Worm (Caenorhabditis elegans) whole organism, mixed stage, embryonic: Measurements from ENCODE around the gene Y38H8A.7.

ENCODE experiments used
- M03D4.4 ChIP-seq: sonication (generic microtip); optimal IDR thresholded peaks from 2 replicates; lab custom pipeline; 2017; ENCODE audit warnings: mild to moderate bottlenecking, missing genetic modification characterization, missing compliant biosample characterization
- bed-3 ChIP-seq: fragments of 200-800 bp; sonication (Bioruptor generic); optimal IDR thresholded peaks from 3 replicates; lab custom pipeline; 2018; ENCODE audit warnings: mild to moderate bottlenecking, missing genetic modification characterization, moderate library complexity, missing compliant biosample characterization
- blmp-1 ChIP-seq: fragments of 150-350 bp; optimal IDR thresholded peaks from 2 replicates; lab custom pipeline; 2014; ENCODE audit warnings: missing biosample characterization, missing genetic modification characterization
- ceh-39 ChIP-seq: fragments of 150-350 bp; optimal IDR thresholded peaks from 2 replicates; lab custom pipeline; 2014; ENCODE audit warnings: missing biosample characterization, missing genetic modification characterization
- ceh-43 ChIP-seq: fragments of 200-800 bp; sonication (Bioruptor generic); optimal IDR thresholded peaks from 2 replicates; lab custom pipeline; 2018; ENCODE audit warnings: mild to moderate bottlenecking, missing genetic modification characterization, moderate library complexity, missing compliant biosample characterization
- ceh-83 ChIP-seq: fragments of 200-800 bp; sonication (Bioruptor generic); optimal IDR thresholded peaks from 2 replicates; lab custom pipeline; 2018; ENCODE audit warnings: mild to moderate bottlenecking, missing genetic modification characterization, missing compliant biosample characterization
- ces-1 ChIP-seq: fragments of 150-350 bp; optimal IDR thresholded peaks from 2 replicates; lab custom pipeline; 2014; ENCODE audit warnings: missing biosample characterization, missing genetic modification reagents, missing genetic modification characterization
- cnd-1 ChIP-seq: fragments of 200-800 bp; sonication (Bioruptor generic); optimal IDR thresholded peaks from 2 replicates; lab custom pipeline; 2018; ENCODE audit warnings: mild to moderate bottlenecking, missing genetic modification characterization, missing compliant biosample characterization
- drap-1 ChIP-seq: fragments of 200-800 bp; sonication (Bioruptor generic); optimal IDR thresholded peaks from 3 replicates; lab custom pipeline; 2018; ENCODE audit warnings: mild to moderate bottlenecking, missing genetic modification characterization, missing compliant biosample characterization
- elt-1 ChIP-seq: sonication (generic microtip); optimal IDR thresholded peaks from 2 replicates; lab custom pipeline; 2017; ENCODE audit warnings: missing genetic modification characterization, mild to moderate bottlenecking, missing compliant biosample characterization, antibody characterized with exemption, moderate library complexity, borderline replicate concordance; ENCODE audit not compliant: insufficient read depth
- elt-3 ChIP-seq: fragments of 150-350 bp; optimal IDR thresholded peaks from 2 replicates; lab custom pipeline; 2014; ENCODE audit warnings: missing biosample characterization, missing genetic modification characterization
- flh-1 ChIP-seq: fragments of 200-800 bp; sonication (Bioruptor generic); optimal IDR thresholded peaks from 2 replicates; lab custom pipeline; 2018; ENCODE audit warnings: mild to moderate bottlenecking, missing genetic modification characterization, moderate library complexity, missing compliant biosample characterization
- ham-2 ChIP-seq: fragments of 200-800 bp; sonication (Bioruptor generic); optimal IDR thresholded peaks from 2 replicates; lab custom pipeline; 2018; ENCODE audit warnings: mild to moderate bottlenecking, missing genetic modification characterization, missing compliant biosample characterization
- hlh-1 ChIP-seq: fragments of 150-350 bp; optimal IDR thresholded peaks from 2 replicates; lab custom pipeline; 2014; ENCODE audit warnings: missing biosample characterization, missing genetic modification reagents, missing genetic modification characterization
- lin-13 ChIP-seq: fragments of 150-350 bp; optimal IDR thresholded peaks from 2 replicates; lab custom pipeline; 2014; ENCODE audit warnings: missing biosample characterization, missing genetic modification characterization
- lin-32 ChIP-seq: fragments of 200-800 bp; sonication (Bioruptor generic); optimal IDR thresholded peaks from 2 replicates; lab custom pipeline; 2018; ENCODE audit warnings: mild to moderate bottlenecking, missing genetic modification characterization, missing compliant biosample characterization
- lsy-2 ChIP-seq: fragments of 150-350 bp; optimal IDR thresholded peaks from 2 replicates; lab custom pipeline; 2014; ENCODE audit warnings: missing biosample characterization, missing genetic modification characterization
- mab-5 ChIP-seq: fragments of 150-350 bp; optimal IDR thresholded peaks from 2 replicates; lab custom pipeline; 2014; ENCODE audit warnings: missing biosample characterization, missing genetic modification characterization
- mep-1 ChIP-seq: fragments of 150-350 bp; optimal IDR thresholded peaks from 2 replicates; lab custom pipeline; 2017; ENCODE audit warnings: missing biosample characterization, missing genetic modification reagents, missing genetic modification characterization, inconsistent platforms
- mls-2 ChIP-seq: sonication (generic microtip); optimal IDR thresholded peaks from 2 replicates; lab custom pipeline; 2016; ENCODE audit warnings: mild to moderate bottlenecking, missing genetic modification characterization, moderate library complexity, missing compliant biosample characterization
- nhr-12 ChIP-seq: fragments of 150-350 bp; optimal IDR thresholded peaks from 2 replicates; lab custom pipeline; 2014; ENCODE audit warnings: missing biosample characterization, missing genetic modification characterization
- nhr-2 ChIP-seq: fragments of 150-350 bp; optimal IDR thresholded peaks from 2 replicates; lab custom pipeline; 2014; ENCODE audit warnings: missing biosample characterization, missing genetic modification characterization
- nhr-237 ChIP-seq: fragments of 150-350 bp; optimal IDR thresholded peaks from 2 replicates; lab custom pipeline; 2014; ENCODE audit warnings: missing biosample characterization, missing genetic modification characterization
- nhr-76 ChIP-seq: sonication (generic microtip); optimal IDR thresholded peaks from 2 replicates; lab custom pipeline; 2017; ENCODE audit warnings: missing biosample characterization, missing genetic modification characterization
- sem-2 ChIP-seq: fragments of 200-800 bp; sonication (Bioruptor generic); optimal IDR thresholded peaks from 2 replicates; lab custom pipeline; 2018; ENCODE audit warnings: mild to moderate bottlenecking, missing genetic modification characterization, missing compliant biosample characterization
- snpc-4 ChIP-seq: fragments of 150-350 bp; optimal IDR thresholded peaks from 2 replicates; lab custom pipeline; 2014; ENCODE audit warnings: missing biosample characterization, missing genetic modification characterization
- sptf-1 ChIP-seq: sonication (generic microtip); optimal IDR thresholded peaks from 2 replicates; lab custom pipeline; 2017; ENCODE audit warnings: mild to moderate bottlenecking, missing genetic modification characterization, moderate library complexity, missing compliant biosample characterization
- unc-120 ChIP-seq: sonication (generic microtip); optimal IDR thresholded peaks from 2 replicates; lab custom pipeline; 2017; ENCODE audit warnings: missing genetic modification characterization, missing compliant biosample characterization; ENCODE audit not compliant: poor library complexity, severe bottlenecking
- unc-39 ChIP-seq: fragments of 150-350 bp; optimal IDR thresholded peaks from 2 replicates; lab custom pipeline; 2014; ENCODE audit warnings: missing biosample characterization, missing genetic modification characterization
- unc-62 ChIP-seq: fragments of 150-350 bp; optimal IDR thresholded peaks from 2 replicates; lab custom pipeline; 2014; ENCODE audit warnings: missing biosample characterization, missing genetic modification reagents, missing genetic modification characterization
- zip-8 ChIP-seq: fragments of 150-350 bp; optimal IDR thresholded peaks from 2 replicates; lab custom pipeline; 2014; ENCODE audit warnings: missing biosample characterization, missing genetic modification characterization
- ztf-11 ChIP-seq: fragments of 150-350 bp; optimal IDR thresholded peaks from 2 replicates; lab custom pipeline; 2014; ENCODE audit warnings: missing biosample characterization, missing genetic modification characterization

Y38H8A.7 gene

DNA sequence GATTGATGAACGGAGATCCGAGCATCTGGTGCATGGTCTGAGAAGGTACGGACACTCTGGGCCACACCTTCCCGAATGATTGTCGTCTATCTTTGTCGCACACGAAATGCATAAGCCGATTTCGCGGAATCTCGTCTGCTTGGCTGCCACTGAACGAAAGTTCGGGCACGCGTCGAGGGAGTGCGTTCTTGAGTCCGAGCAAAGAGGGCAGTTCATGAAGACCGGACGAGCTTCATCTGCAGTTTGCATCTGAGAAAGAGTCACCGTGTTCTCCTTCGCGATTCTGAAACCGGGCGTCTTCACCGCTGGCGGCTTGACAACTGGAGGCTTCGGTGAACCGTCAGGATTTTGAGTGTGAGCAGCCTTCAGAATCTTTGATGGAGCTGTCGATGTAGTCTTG is 2.9 kb downstream of the Y38H8A.7 start:
- no peak for TF ChIP-seq ztf-11
- no peak for TF ChIP-seq bed-3 (GFP tag; lab: Kevin White, UChicago)
- no peak for TF ChIP-seq unc-39 (tag; lab: Kevin White, UChicago)
- no peak for TF ChIP-seq elt-3 (tag; lab: Kevin White, UChicago)
- TF ChIP-seq sptf-1 (tag; lab: Kevin White, UChicago): no peak
- TF ChIP-seq ceh-39: no peak
- TF ChIP-seq snpc-4 (tag; lab: Kevin White, UChicago): no peak
- no peak for TF ChIP-seq zip-8
- TF ChIP-seq, all 35 proteins: peak for 0

DNA sequence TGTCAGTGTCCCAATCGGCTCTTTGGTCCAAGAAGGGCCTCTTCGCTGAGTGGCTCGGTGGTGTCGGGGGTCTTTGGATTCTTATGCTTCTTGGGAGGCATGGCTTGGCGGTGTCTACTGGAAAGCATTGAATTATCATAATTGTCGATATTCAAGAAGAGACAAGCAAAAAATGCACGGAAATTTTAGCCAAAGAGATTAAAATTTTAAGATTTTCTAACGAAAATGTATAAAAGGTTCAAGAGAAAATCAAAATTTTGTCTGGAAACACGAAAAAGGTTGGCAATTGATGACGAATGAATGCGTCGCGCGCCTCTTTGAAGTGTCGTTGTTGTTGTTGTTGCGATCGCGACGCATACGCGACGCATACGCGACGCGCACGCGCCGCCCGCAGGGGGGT is 5.6 kb downstream of the Y38H8A.7 start, which contains the start of gene Y38H8A.12:
Y38H8A.12 (minus strand) TSS at position 101 of the 400 bp plus-strand sequence.
- TF ChIP-seq ztf-11: no peak
- TF ChIP-seq hlh-1 (tag; lab: Kevin White, UChicago): no peak
- TF ChIP-seq sem-2 (GFP tag; lab: Kevin White, UChicago): no peak
- no peak for TF ChIP-seq lsy-2 (tag; lab: Kevin White, UChicago)
- TF ChIP-seq snpc-4 (tag; lab: Kevin White, UChicago): no peak
- TF ChIP-seq elt-1: no peak
- no peak for TF ChIP-seq mab-5 (tag; lab: Kevin White, UChicago)
- TF ChIP-seq ces-1 (GFP tag; lab: Kevin White, UChicago): no peak
- TF ChIP-seq nhr-2 (tag; lab: Kevin White, UChicago): no peak
- TF ChIP-seq mep-1 (tag; lab: Kevin White, UChicago): no peak

DNA sequence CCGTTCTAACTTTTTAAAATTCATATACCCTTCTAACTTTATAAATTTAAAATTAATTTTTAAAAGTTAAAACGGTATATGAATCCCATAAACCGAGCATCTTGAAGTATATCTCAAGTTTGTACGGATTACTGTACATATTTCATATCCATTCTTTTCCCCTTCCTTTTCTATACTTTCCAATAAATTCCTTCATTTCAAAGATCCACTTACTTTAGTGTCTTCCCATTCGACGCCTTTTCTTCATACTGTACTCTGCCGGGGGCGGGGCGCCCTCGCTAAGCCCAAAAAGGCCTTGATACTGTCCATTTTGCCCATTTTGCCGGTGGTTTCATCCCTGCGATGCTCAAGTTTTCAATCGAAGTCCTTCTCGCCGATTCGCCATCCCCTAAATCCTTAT is 10.5 kb downstream of the Y38H8A.7 start, which contains the start of gene fezf-1:
fezf-1 (plus strand) TSS at position 301 of the 400 bp plus-strand sequence.
- TF ChIP-seq ham-2 (GFP tag; lab: Kevin White, UChicago): no peak
- TF ChIP-seq, all 35 proteins: peak for 0

DNA sequence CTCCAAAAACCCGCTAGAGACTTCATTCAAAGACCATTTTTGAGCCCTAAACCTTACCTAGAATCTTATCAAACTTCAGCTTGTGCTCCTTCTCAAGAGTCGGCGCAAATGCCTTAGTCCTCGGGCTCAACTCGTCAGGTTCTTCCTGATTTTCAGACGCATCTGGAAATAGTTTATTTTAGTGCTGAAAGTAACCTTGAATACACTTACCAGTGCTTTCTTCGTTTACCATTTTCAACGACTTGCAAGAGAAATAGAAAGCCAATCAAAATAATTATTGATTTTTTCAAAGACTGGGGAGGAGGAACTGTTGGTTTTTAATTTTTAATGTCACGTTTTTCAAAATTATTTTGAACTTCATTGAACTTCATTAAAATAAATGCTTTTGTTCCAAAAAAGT is 16.7 kb downstream of the Y38H8A.7 start, which contains the start of the genes ttbk-8.1 and Y38H8A.4:
ttbk-8.1 (plus strand) TSS at position 301 of the 400 bp plus-strand sequence.
Y38H8A.4 (minus strand) TSS at position 366 of the 400 bp plus-strand sequence.
- TF ChIP-seq bed-3 (GFP tag; lab: Kevin White, UChicago): no peak
- TF ChIP-seq unc-62 (GFP tag; lab: Kevin White, UChicago): no peak
- TF ChIP-seq nhr-2 (tag; lab: Kevin White, UChicago): no peak
- TF ChIP-seq elt-3 (tag; lab: Kevin White, UChicago): no peak
- no peak for TF ChIP-seq ceh-39
- TF ChIP-seq unc-120 (tag; lab: Kevin White, UChicago): no peak
- TF ChIP-seq ztf-11: no peak
- no peak for TF ChIP-seq ham-2 (GFP tag; lab: Kevin White, UChicago)
- no peak for TF ChIP-seq unc-39 (tag; lab: Kevin White, UChicago)
- no peak for TF ChIP-seq flh-1
- TF ChIP-seq drap-1: no peak
- no peak for TF ChIP-seq ces-1 (GFP tag; lab: Kevin White, UChicago)
- no peak for TF ChIP-seq mab-5 (tag; lab: Kevin White, UChicago)
- TF ChIP-seq mep-1 (tag; lab: Kevin White, UChicago): no peak
- no peak for TF ChIP-seq lin-32 (GFP tag; lab: Kevin White, UChicago)
- TF ChIP-seq, all 35 proteins: peak for 0

DNA sequence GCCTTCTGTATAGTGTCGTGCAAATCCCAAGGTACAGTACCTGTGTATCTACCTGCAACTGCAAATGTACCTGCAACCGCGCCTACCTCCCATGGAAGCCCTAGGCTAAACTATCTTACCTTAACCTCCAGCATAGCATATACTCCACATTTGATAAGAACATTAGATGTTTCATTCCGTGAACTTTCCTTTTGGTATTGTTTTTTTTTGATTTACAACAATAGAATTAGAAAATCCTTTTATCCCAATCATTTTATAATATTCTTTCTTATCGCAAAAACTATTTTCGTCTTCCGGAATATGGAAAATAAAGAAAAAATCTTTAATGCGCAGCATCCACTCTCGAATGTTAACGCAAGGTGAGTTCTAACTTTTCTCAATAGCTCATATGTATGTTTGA is 18.8 kb downstream of the Y38H8A.7 start, which contains the start of gene Y38H8A.2:
Y38H8A.2 (plus strand) TSS at position 301 of the 400 bp plus-strand sequence.
- TF ChIP-seq flh-1: no peak
- TF ChIP-seq M03D4.4 (tag; lab: Kevin White, UChicago): no peak
- TF ChIP-seq ceh-39: no peak
- TF ChIP-seq lsy-2 (tag; lab: Kevin White, UChicago): no peak
- TF ChIP-seq cnd-1 (tag; lab: Kevin White, UChicago): no peak
- no peak for TF ChIP-seq nhr-76 (tag; lab: Kevin White, UChicago)
- TF ChIP-seq mls-2 (tag; lab: Kevin White, UChicago): no peak
- TF ChIP-seq drap-1: no peak
- no peak for TF ChIP-seq snpc-4 (tag; lab: Kevin White, UChicago)
- TF ChIP-seq bed-3 (GFP tag; lab: Kevin White, UChicago): no peak
- TF ChIP-seq elt-1: no peak
- TF ChIP-seq ceh-83: no peak
- no peak for TF ChIP-seq unc-120 (tag; lab: Kevin White, UChicago)
- no peak for TF ChIP-seq nhr-237 (tag; lab: Kevin White, UChicago)

DNA sequence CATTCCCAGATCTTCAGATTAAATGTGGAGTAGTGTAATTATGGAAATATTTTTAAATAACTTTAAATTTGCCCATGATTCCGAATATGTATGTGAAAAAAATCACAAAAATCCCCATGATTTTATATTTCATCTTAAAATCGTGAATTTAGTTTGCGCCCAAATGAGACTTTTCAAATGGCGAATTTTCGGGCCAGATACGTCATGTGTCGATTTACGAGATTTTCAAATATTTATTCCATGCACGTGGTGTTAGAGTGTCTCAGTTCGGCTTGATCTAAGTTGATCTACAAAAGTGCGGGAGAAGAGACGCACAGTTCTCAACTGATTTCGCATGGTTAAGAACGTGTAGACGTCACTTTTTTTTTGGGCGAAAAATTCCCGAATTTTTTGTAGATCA is 27.2 kb downstream of the Y38H8A.7 start, which contains the start of gene Y38H8A.1:
Y38H8A.1 (plus strand) TSS at position 301 of the 400 bp plus-strand sequence.
- no peak for TF ChIP-seq nhr-76 (tag; lab: Kevin White, UChicago)
- no peak for TF ChIP-seq unc-120 (tag; lab: Kevin White, UChicago)
- TF ChIP-seq mab-5 (tag; lab: Kevin White, UChicago): no peak
- TF ChIP-seq ceh-43 (GFP tag; lab: Kevin White, UChicago): no peak
- TF ChIP-seq unc-39 (tag; lab: Kevin White, UChicago): no peak
- no peak for TF ChIP-seq sem-2 (GFP tag; lab: Kevin White, UChicago)
- no peak for TF ChIP-seq ceh-39
- TF ChIP-seq zip-8: no peak
- no peak for TF ChIP-seq flh-1
- TF ChIP-seq blmp-1 (tag; lab: Kevin White, UChicago): no peak
- no peak for TF ChIP-seq ham-2 (GFP tag; lab: Kevin White, UChicago)
- TF ChIP-seq bed-3 (GFP tag; lab: Kevin White, UChicago): no peak
- TF ChIP-seq nhr-12 (tag; lab: Kevin White, UChicago): no peak
- TF ChIP-seq nhr-2 (tag; lab: Kevin White, UChicago): no peak
- no peak for TF ChIP-seq ces-1 (GFP tag; lab: Kevin White, UChicago)
- no peak for TF ChIP-seq nhr-237 (tag; lab: Kevin White, UChicago)
- TF ChIP-seq lin-13 (tag; lab: Kevin White, UChicago): no peak
- TF ChIP-seq, all 35 proteins: peak for 0
